Worm (Caenorhabditis elegans): ENCODE results near the gene acc-3.

The acc-3 gene

DNA sequence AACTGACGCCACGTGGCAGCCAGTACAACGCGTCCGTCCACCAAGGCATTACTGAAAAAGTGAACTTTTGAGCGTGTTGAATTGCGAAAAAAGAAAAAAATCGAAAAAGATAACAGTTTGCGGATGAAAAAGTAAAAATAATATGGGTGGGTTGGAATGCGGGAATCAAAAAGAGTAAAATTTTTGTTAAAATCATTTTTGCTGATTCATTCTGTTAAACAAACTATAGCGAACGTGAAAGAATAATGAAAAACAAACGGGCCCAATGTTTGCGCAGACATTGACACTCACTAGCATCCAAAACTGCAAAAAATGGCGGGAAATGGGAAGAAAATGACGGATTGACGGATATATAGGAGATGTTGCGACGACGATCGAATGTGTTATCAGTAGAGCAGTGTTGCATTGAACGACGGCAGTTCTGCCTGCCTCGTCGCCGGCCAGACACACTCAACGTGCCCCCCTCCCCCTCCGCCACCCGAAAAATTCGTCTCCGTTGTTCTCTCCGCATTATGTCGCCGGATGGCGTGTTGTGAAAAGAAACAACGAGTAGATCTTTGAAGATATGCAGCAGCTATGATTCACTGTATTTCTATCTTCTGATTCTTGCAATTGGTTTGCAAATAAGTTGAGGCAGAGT, 27.8 kb downstream of the acc-3 start, which contains the start of gene hyl-2:
hyl-2 (minus strand) TSS at position 51 of the 640 bp plus-strand sequence.
- TF ChIP-seq cog-1 (tag; optimal IDR thresholded peaks at IDR 0.05), result no peak
- TF ChIP-seq ztf-23 (GFP tag; IDR thresholded peaks at IDR 0.05), result 0 out of 2 replicates have a peak, but pooled peaks have one; percentile 31

DNA sequence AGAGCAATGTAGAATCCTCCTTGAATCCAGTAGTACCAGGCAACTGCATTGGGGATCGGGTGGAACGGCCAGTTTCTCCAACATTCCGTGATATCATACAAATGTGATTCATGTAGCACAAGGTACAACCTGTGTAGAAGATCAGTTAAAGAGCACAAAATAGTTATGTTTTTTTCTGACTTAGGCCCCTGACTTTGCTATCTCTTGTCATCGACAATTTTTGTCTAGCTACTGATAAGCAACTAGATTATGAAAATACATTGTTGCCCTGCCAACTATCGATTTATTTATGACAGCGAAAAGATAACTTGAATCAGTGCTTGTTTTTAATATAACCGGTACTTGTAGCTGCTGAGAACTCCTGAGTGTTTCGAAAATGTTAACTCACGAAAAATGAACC, 29.0 kb downstream of the acc-3 start:
- TF ChIP-seq tab-1 (GFP tag; IDR thresholded peaks at IDR 0.05) (no peak), klf-2 (GFP tag; conservative IDR thresholded peaks at IDR 0.05) (no peak), cog-1 (tag; optimal IDR thresholded peaks at IDR 0.05) (no peak), ztf-29 (GFP tag; IDR thresholded peaks at IDR 0.05) (no peak), ztf-23 (GFP tag; IDR thresholded peaks at IDR 0.05) (no peak), flt-1 (GFP tag; IDR thresholded peaks at IDR 0.05) (no peak), T22C8.4 (GFP tag; IDR thresholded peaks at IDR 0.05) (no peak), med-1 (GFP tag; optimal IDR thresholded peaks at IDR 0.05; ENCODE audit: insufficient read depth) (no peak), ref-1 (GFP tag; conservative IDR thresholded peaks at IDR 0.05) (no peak)

DNA sequence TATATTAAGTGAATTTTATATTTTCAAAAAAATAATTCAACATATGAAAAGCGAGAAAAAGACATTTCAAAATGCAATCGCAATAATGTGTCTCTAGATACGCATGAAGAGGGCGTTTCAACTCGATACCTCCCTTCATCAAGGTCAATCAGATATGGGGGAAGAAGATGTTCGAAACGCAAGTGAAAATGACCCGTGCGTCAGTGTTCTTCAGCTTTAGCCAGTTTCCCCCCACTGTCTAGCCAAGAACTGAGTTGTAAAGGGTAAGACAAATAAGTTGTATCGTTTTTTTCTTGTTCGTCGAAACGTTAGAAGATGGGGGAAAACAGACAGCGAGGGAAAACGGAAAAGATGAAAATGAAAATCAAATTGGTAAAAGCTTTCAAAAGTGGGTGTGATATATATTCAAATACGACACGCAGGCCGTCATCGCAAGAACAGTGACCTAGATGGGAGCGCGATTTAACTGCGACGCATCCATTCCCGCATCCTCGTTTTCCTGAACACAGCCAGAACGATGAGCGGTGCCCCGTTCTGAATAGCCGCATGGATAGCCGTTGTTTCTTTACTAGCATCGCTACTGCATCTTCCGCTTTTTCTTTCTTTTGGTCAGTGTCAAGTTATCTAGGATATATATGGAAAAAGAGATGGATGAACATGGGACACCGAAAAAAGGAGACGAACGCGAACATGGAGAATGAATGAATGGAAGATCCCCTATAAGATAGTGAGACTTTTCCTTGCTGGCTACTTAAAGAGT, 32.5 kb downstream of the acc-3 start:
- no peak for TF ChIP-seq flt-1 (GFP tag; IDR thresholded peaks at IDR 0.05)
- no peak for TF ChIP-seq tab-1 (GFP tag; IDR thresholded peaks at IDR 0.05)
- TF ChIP-seq ztf-29 (GFP tag; IDR thresholded peaks at IDR 0.05), result no peak
- TF ChIP-seq T22C8.4 (GFP tag; IDR thresholded peaks at IDR 0.05), result no peak
- TF ChIP-seq cog-1 (tag; optimal IDR thresholded peaks at IDR 0.05), result no peak
- no peak for TF ChIP-seq med-1 (GFP tag; optimal IDR thresholded peaks at IDR 0.05; ENCODE audit: insufficient read depth)
- no peak for TF ChIP-seq ztf-23 (GFP tag; IDR thresholded peaks at IDR 0.05)
- no peak for TF ChIP-seq klf-2 (GFP tag; conservative IDR thresholded peaks at IDR 0.05)
- no peak for TF ChIP-seq ref-1 (GFP tag; conservative IDR thresholded peaks at IDR 0.05)

DNA sequence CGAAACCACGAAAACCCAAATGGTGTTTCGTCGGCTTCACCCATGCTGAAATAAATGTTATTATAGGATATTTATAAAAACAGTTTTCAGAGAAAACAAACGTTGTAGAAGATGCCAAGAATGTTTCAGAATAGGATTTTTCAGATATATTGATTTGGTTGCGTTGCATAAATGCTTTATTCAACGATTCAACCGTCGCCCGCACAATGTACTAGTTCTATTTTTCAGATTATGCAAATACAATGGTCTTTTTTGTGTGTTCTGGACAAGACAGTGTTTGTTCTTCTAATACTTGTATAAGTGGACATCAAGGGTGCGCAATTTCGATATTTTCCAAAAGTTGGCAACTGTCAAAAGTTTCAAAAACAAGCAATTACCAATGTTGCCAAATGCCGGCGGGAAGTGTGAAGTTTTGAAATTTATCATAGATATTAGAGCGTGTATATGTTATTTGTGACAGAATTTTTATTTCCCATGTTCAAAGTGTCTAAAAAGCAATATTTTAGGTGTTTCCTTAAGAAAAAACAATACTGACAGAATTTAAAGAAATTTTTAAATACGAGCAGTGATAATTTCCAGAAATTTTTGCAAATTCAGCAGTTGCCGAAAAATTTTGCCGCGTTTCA, 36.0 kb downstream of the acc-3 start, which contains the start of gene K02G10.5:
K02G10.5 (minus strand) TSS at position 51 of the 626 bp plus-strand sequence.
- TF ChIP-seq ref-1 (GFP tag; conservative IDR thresholded peaks at IDR 0.05), result no peak
- TF ChIP-seq flt-1 (GFP tag; IDR thresholded peaks at IDR 0.05), result no peak
- no peak for TF ChIP-seq ztf-23 (GFP tag; IDR thresholded peaks at IDR 0.05)
- no peak for TF ChIP-seq T22C8.4 (GFP tag; IDR thresholded peaks at IDR 0.05)
- TF ChIP-seq cog-1 (tag; optimal IDR thresholded peaks at IDR 0.05), result no peak
- no peak for TF ChIP-seq klf-2 (GFP tag; conservative IDR thresholded peaks at IDR 0.05)
- TF ChIP-seq ztf-29 (GFP tag; IDR thresholded peaks at IDR 0.05), result no peak
- TF ChIP-seq med-1 (GFP tag; optimal IDR thresholded peaks at IDR 0.05; ENCODE audit: insufficient read depth), result no peak
- TF ChIP-seq tab-1 (GFP tag; IDR thresholded peaks at IDR 0.05), result no peak

DNA sequence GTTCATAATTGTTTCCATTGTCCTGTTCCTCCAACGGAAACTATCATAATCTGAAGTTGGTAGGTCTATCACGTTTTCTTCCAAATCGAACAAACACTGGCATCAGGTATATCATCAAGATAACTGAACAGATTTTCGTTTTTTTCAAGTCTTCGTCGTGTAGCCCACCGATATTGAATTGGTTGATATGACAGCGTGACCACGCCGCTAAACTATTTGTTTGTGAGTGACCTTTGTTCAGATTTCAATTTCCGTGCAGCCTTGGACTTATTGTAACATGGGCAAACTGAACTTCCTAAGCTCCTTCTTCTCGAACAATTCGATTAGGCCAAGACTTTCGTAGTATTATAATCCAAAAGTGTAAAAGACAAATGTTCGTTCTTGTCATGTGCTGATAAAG, 41.7 kb downstream of the acc-3 start:
- TF ChIP-seq ref-1 (GFP tag; conservative IDR thresholded peaks at IDR 0.05) (no peak), cog-1 (tag; optimal IDR thresholded peaks at IDR 0.05) (no peak), tab-1 (GFP tag; IDR thresholded peaks at IDR 0.05) (no peak), med-1 (GFP tag; optimal IDR thresholded peaks at IDR 0.05; ENCODE audit: insufficient read depth) (no peak), ztf-29 (GFP tag; IDR thresholded peaks at IDR 0.05) (no peak), T22C8.4 (GFP tag; IDR thresholded peaks at IDR 0.05) (no peak), ztf-23 (GFP tag; IDR thresholded peaks at IDR 0.05) (no peak), klf-2 (GFP tag; conservative IDR thresholded peaks at IDR 0.05) (no peak), flt-1 (GFP tag; IDR thresholded peaks at IDR 0.05) (no peak)

DNA sequence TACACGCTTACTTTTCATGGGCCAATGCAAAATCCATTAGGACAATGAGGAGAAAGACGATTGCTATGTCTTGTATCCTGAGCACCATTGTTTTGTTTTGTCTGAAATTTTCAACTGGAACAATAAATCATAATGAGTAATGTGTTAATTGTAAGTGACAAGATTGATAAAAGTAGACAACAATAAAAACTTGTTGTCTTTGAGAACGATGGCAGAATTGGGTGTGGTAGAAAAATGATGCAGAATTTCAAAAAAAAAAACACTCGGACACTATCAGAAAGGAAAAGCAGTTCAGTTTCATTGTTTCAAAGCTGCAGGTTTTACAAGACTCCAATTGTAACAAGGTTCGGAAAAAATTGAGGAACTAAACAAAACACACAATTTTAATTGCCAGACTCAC, 44.7 kb downstream of the acc-3 start, which contains the start of gene K02G10.15:
K02G10.15 (minus strand) TSS at position 101 of the 400 bp plus-strand sequence.
- TF ChIP-seq tab-1 (GFP tag; IDR thresholded peaks at IDR 0.05) (no peak), ztf-29 (GFP tag; IDR thresholded peaks at IDR 0.05) (no peak)

DNA sequence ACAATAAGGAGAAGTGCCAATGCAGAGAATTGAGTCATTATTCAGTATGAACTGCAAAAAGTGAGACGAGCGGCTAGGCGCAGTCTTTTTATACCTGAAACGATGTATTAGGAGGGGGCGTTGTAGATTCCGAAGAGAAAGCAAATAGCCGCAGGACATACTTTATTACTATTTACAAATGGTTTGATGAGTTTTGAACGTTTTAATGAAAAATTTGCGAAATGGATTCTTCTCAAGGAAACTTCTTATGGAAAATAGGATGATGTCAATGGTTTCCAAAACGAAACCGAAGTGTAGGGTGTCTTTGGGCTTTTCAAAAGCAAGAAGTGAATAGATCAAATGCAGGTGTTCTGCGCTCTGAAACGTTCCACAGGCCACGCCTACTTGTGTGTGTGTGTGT, 49.3 kb downstream of the acc-3 start, which contains the start of gene flp-11:
flp-11 (minus strand) TSS at position 101 of the 400 bp plus-strand sequence.
- no peak for TF ChIP-seq tab-1 (GFP tag; IDR thresholded peaks at IDR 0.05)
- no peak for TF ChIP-seq ztf-23 (GFP tag; IDR thresholded peaks at IDR 0.05)
- no peak for TF ChIP-seq flt-1 (GFP tag; IDR thresholded peaks at IDR 0.05)
- TF ChIP-seq ztf-29 (GFP tag; IDR thresholded peaks at IDR 0.05), result no peak
- TF ChIP-seq klf-2 (GFP tag; conservative IDR thresholded peaks at IDR 0.05), result no peak
- no peak for TF ChIP-seq cog-1 (tag; optimal IDR thresholded peaks at IDR 0.05)
- no peak for TF ChIP-seq T22C8.4 (GFP tag; IDR thresholded peaks at IDR 0.05)
- no peak for TF ChIP-seq med-1 (GFP tag; optimal IDR thresholded peaks at IDR 0.05; ENCODE audit: insufficient read depth)
- no peak for TF ChIP-seq ref-1 (GFP tag; conservative IDR thresholded peaks at IDR 0.05)

DNA sequence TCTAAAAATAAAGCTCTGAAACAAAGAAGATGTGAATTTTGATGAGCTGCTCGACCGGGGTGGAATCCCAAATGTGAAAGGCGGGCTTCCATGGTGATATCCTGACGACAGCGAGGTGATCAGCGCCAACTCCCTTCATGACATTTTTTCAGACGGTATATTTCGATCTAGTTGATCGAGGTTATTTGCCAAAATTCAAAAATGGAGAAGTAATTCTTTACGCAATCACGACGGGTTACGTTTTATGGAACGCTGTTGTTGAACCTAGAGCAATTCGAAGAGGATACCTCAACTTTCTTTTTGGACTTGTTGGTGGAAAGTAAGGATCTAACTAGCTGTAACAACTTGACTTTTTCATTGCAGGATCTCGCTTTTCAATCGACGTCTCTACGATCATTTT, 50.6 kb downstream of the acc-3 start:
- no peak for TF ChIP-seq ztf-23 (GFP tag; IDR thresholded peaks at IDR 0.05)
- no peak for TF ChIP-seq klf-2 (GFP tag; conservative IDR thresholded peaks at IDR 0.05)
- no peak for TF ChIP-seq tab-1 (GFP tag; IDR thresholded peaks at IDR 0.05)
- no peak for TF ChIP-seq med-1 (GFP tag; optimal IDR thresholded peaks at IDR 0.05; ENCODE audit: insufficient read depth)
- no peak for TF ChIP-seq ref-1 (GFP tag; conservative IDR thresholded peaks at IDR 0.05)
- TF ChIP-seq ztf-29 (GFP tag; IDR thresholded peaks at IDR 0.05), result no peak
- TF ChIP-seq cog-1 (tag; optimal IDR thresholded peaks at IDR 0.05), result no peak
- TF ChIP-seq flt-1 (GFP tag; IDR thresholded peaks at IDR 0.05), result no peak
- no peak for TF ChIP-seq T22C8.4 (GFP tag; IDR thresholded peaks at IDR 0.05)

DNA sequence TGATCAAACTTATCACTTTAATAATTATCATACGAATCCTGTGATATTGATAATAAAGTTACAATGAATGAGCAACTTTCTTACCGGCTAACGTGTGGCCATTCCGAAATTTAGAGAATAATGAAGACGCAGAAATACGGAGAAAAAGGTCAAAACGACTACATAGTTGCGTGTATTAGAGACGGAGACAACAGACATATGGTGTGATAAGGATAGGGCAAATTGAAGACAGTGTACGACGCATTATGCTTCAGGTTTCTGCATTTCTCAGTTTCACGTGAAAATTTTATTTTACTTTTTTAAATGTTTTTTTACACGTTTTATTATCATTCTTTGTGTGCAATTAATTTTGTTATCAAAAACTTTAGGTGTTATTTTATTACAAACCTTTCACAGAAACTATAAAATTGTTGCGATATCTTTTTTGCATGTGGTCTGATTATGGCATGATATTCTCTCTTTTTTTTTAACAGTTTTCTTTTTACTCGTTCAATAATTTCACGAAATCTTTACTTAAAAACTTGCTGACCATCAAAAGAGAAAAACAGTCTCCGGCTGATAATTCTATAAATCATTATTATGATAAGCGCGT, 54.0 kb downstream of the acc-3 start, which contains the start of gene tmem-135:
tmem-135 (plus strand) TSS at position 542 of the 592 bp plus-strand sequence.
- TF ChIP-seq med-1 (GFP tag; optimal IDR thresholded peaks at IDR 0.05; ENCODE audit: insufficient read depth) (no peak), T22C8.4 (GFP tag; IDR thresholded peaks at IDR 0.05) (no peak), ref-1 (GFP tag; conservative IDR thresholded peaks at IDR 0.05) (no peak), ztf-29 (GFP tag; IDR thresholded peaks at IDR 0.05) (no peak), ztf-23 (GFP tag; IDR thresholded peaks at IDR 0.05) (no peak)
